Worm (Caenorhabditis elegans): ENCODE results near the gene R05F9.9.

DNA sequence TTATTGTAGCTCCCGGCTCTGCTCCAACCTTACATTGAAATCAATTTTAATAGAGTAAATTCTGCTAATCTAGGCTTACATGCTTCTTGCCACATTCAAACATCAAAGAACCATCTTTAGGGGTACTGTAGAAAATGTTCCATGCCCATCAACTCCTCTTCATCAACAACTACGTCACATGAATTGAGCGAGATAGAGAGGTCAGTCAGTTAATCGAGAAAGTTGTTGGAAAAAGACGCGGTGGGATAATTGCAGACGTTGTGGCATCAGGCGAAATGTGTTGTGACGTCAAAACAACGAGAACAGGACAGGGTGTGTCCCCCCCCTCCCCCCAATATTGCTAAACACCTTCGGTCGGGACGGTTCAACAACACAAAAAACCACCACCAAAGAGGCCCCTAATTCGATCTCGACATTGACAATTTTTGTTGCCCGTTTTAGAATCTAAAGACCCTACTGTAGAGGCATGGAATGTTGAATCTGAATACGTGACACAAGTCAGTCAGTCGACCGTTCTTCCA, 16.7 kb upstream of the R05F9.9 start:
- TF ChIP-seq nhr-6 (tag; optimal IDR thresholded peaks at IDR 0.05) = no peak
- TF ChIP-seq nhr-237 (tag; optimal IDR thresholded peaks at IDR 0.05) = no peak
- TF ChIP-seq R02D3.7 (tag; optimal IDR thresholded peaks at IDR 0.05) = no peak
- no peak for TF ChIP-seq mab-5 (tag; optimal IDR thresholded peaks at IDR 0.05)
- no peak for TF ChIP-seq ZK546.5 (tag; optimal IDR thresholded peaks at IDR 0.05)
- no peak for TF ChIP-seq ceh-82 (tag; optimal IDR thresholded peaks at IDR 0.05)

Measured in whole organism, L2 larva.